Worm (Caenorhabditis elegans) whole organism, early embryonic: ENCODE data around the gene srm-4.

Source experiments
- B0310.2 ChIP-seq: sonication (generic microtip); optimal IDR thresholded peaks from 2 replicates; lab custom pipeline; 2016; ENCODE audit warnings: mild to moderate bottlenecking, missing genetic modification characterization, missing compliant biosample characterization
- F13C5.2 ChIP-seq: sonication (generic microtip); optimal IDR thresholded peaks from 2 replicates; lab custom pipeline; 2017; ENCODE audit warnings: mild to moderate bottlenecking, missing genetic modification characterization, inconsistent platforms, missing compliant biosample characterization
- aly-1 ChIP-seq: sonication (generic microtip); optimal IDR thresholded peaks from 2 replicates; lab custom pipeline; 2016; ENCODE audit warnings: missing genetic modification characterization, missing compliant biosample characterization
- ama-1 ChIP-seq: fragments of 150-350 bp; optimal IDR thresholded peaks from 2 replicates; lab custom pipeline; 2014
- ceh-13 ChIP-seq: fragments of 200-800 bp; sonication (Bioruptor generic); optimal IDR thresholded peaks from 2 replicates; lab custom pipeline; 2018; ENCODE audit warnings: mild to moderate bottlenecking, missing genetic modification characterization, missing compliant biosample characterization
- ceh-36 ChIP-seq: sonication (generic microtip); optimal IDR thresholded peaks from 2 replicates; lab custom pipeline; 2016; ENCODE audit warnings: missing genetic modification characterization, inconsistent platforms, missing compliant biosample characterization
- ets-7 ChIP-seq: sonication (generic microtip); optimal IDR thresholded peaks from 2 replicates; lab custom pipeline; 2016; ENCODE audit warnings: missing genotype, missing genetic modification characterization, missing compliant biosample characterization
- flt-1 ChIP-seq: fragments of 200-800 bp; sonication (Bioruptor generic); IDR thresholded peaks from 2 replicates; pipeline ENCODE4 v1.3.6; 2022; ENCODE audit warnings: missing genetic modification characterization, missing compliant biosample characterization
- hmbx-1 ChIP-seq: sonication (generic microtip); optimal IDR thresholded peaks from 2 replicates; lab custom pipeline; 2016; ENCODE audit warnings: mild to moderate bottlenecking, missing genetic modification characterization, missing compliant biosample characterization
- hmg-4 ChIP-seq: fragments of 200-800 bp; sonication (Bioruptor generic); optimal IDR thresholded peaks from 2 replicates; lab custom pipeline; 2018; ENCODE audit warnings: mild to moderate bottlenecking, missing genetic modification characterization, missing compliant biosample characterization
- hnd-1 ChIP-seq: sonication (generic microtip); optimal IDR thresholded peaks from 2 replicates; lab custom pipeline; 2016; ENCODE audit warnings: missing genetic modification characterization, missing compliant biosample characterization
- pes-1 ChIP-seq: fragments of 200-800 bp; sonication (Bioruptor generic); IDR thresholded peaks from 2 replicates; pipeline ENCODE4 v1.3.6; 2022; ENCODE audit warnings: missing genetic modification reagents, missing genetic modification characterization, missing compliant biosample characterization
- scrt-1 ChIP-seq: fragments of 200-800 bp; sonication (Bioruptor generic); IDR thresholded peaks from 2 replicates; pipeline ENCODE4 v1.3.6; 2022; ENCODE audit warnings: missing genetic modification characterization, missing compliant biosample characterization
- sea-1 ChIP-seq: fragments of 200-800 bp; sonication (Bioruptor generic); conservative IDR thresholded peaks from 2 replicates; pipeline ENCODE4 v1.3.6; 2022; ENCODE audit warnings: missing genetic modification characterization, missing compliant biosample characterization
- tbx-11 ChIP-seq: fragments of 200-800 bp; sonication (Bioruptor generic); IDR thresholded peaks from 2 replicates; pipeline ENCODE4 v1.3.6; 2022; ENCODE audit warnings: missing genetic modification characterization, missing compliant biosample characterization
- tbx-37 ChIP-seq: fragments of 200-800 bp; sonication (Bioruptor generic); conservative IDR thresholded peaks from 2 replicates; pipeline ENCODE4 v1.3.6; 2022; ENCODE audit warnings: missing genetic modification reagents, missing genetic modification characterization, missing compliant biosample characterization
- tra-4 ChIP-seq: sonication (generic microtip); optimal IDR thresholded peaks from 2 replicates; lab custom pipeline; 2017; ENCODE audit warnings: missing genetic modification characterization, missing compliant biosample characterization

The srm-4 gene

ce11 chrV:14333116-14333515 is at the start of gene srm-4:
Gene srm-4 (plus strand): TSS chrV:14333416.
- no peak for TF ChIP-seq B0310.2
- TF ChIP-seq ama-1 (lab: Kevin White, UChicago), result no peak
- TF ChIP-seq flt-1, result no peak
- no peak for TF ChIP-seq aly-1 (tag; lab: Kevin White, UChicago)
- no peak for TF ChIP-seq hmbx-1
- no peak for TF ChIP-seq tbx-11 (GFP tag; lab: Robert Waterston, UW)
- no peak for TF ChIP-seq scrt-1 (GFP tag; lab: Robert Waterston, UW)
- no peak for TF ChIP-seq F13C5.2
- TF ChIP-seq tbx-37, result no peak
- no peak for TF ChIP-seq ets-7 (tag; lab: Kevin White, UChicago)
- TF ChIP-seq sea-1 (GFP tag; lab: Robert Waterston, UW), result no peak

- TF ChIP-seq ama-1 (lab: Kevin White, UChicago) (no peak), B0310.2 (no peak), tbx-11 (GFP tag; lab: Robert Waterston, UW) (no peak), ceh-13 (GFP tag; lab: Kevin White, UChicago) (no peak), sea-1 (GFP tag; lab: Robert Waterston, UW) (no peak), tra-4 (tag; lab: Kevin White, UChicago) (no peak), flt-1 (no peak), tbx-37 (no peak), hmbx-1 (no peak)
Observed at ce11 chrV:14285803-14286202, 47.4 kb upstream of the srm-4 start, which contains the start of gene F40G12.11. Gene F40G12.11 (plus strand): TSS chrV:14286171.

ce11 chrV:14289363-14289762 is 43.9 kb upstream of the srm-4 start, which contains the start of gene F14D7.1:
Gene F14D7.1 (minus strand): TSS chrV:14289463.
- TF ChIP-seq pes-1 (GFP tag; lab: Robert Waterston, UW), result no peak
- TF ChIP-seq ama-1 (lab: Kevin White, UChicago), result no peak
- no peak for TF ChIP-seq flt-1
- no peak for TF ChIP-seq hmg-4 (GFP tag; lab: Kevin White, UChicago)
- TF ChIP-seq aly-1 (tag; lab: Kevin White, UChicago), result no peak
- TF ChIP-seq F13C5.2, result no peak

ce11 chrV:14290636-14291035 is 42.6 kb upstream of the srm-4 start, which contains the start of gene F14D7.18:
Gene F14D7.18 (minus strand): TSS chrV:14290736.
- TF ChIP-seq aly-1 (tag; lab: Kevin White, UChicago) (no peak), sea-1 (GFP tag; lab: Robert Waterston, UW) (no peak), tbx-37 (no peak), flt-1 (no peak), ets-7 (tag; lab: Kevin White, UChicago) (no peak), ceh-36 (no peak), B0310.2 (no peak), ceh-13 (GFP tag; lab: Kevin White, UChicago) (no peak), hmg-4 (GFP tag; lab: Kevin White, UChicago) (no peak), scrt-1 (GFP tag; lab: Robert Waterston, UW) (no peak), tra-4 (tag; lab: Kevin White, UChicago) (no peak), F13C5.2 (no peak), pes-1 (GFP tag; lab: Robert Waterston, UW) (no peak), hnd-1 (tag; lab: Kevin White, UChicago) (no peak), tbx-11 (GFP tag; lab: Robert Waterston, UW) (no peak), hmbx-1 (no peak)

- no peak for TF ChIP-seq ama-1 (lab: Kevin White, UChicago)
- TF ChIP-seq tbx-11 (GFP tag; lab: Robert Waterston, UW), result no peak
- no peak for TF ChIP-seq hnd-1 (tag; lab: Kevin White, UChicago)
- no peak for TF ChIP-seq F13C5.2
- TF ChIP-seq tbx-37, result no peak
- no peak for TF ChIP-seq sea-1 (GFP tag; lab: Robert Waterston, UW)
- no peak for TF ChIP-seq hmg-4 (GFP tag; lab: Kevin White, UChicago)
- TF ChIP-seq pes-1 (GFP tag; lab: Robert Waterston, UW), result no peak
Observed at ce11 chrV:14293667-14294194, 39.5 kb upstream of the srm-4 start, which contains the start of gene F14D7.2. Gene F14D7.2 (minus strand): TSS chrV:14293717.

- no peak for TF ChIP-seq tra-4 (tag; lab: Kevin White, UChicago)
Observed at ce11 chrV:14294396-14294795, 38.8 kb upstream of the srm-4 start, which contains the start of gene F14D7.9. Gene F14D7.9 (plus strand): TSS chrV:14294696.

- no peak for TF ChIP-seq aly-1 (tag; lab: Kevin White, UChicago)
- TF ChIP-seq tra-4 (tag; lab: Kevin White, UChicago), result no peak
- TF ChIP-seq ets-7 (tag; lab: Kevin White, UChicago), result no peak
- no peak for TF ChIP-seq B0310.2
- no peak for TF ChIP-seq sea-1 (GFP tag; lab: Robert Waterston, UW)
- no peak for TF ChIP-seq hnd-1 (tag; lab: Kevin White, UChicago)
- TF ChIP-seq pes-1 (GFP tag; lab: Robert Waterston, UW), result no peak
- no peak for TF ChIP-seq ceh-36
- TF ChIP-seq tbx-37, result no peak
- no peak for TF ChIP-seq tbx-11 (GFP tag; lab: Robert Waterston, UW)
- no peak for TF ChIP-seq hmbx-1
- no peak for TF ChIP-seq F13C5.2
- TF ChIP-seq flt-1, result no peak
Observed at ce11 chrV:14296499-14296898, 36.7 kb upstream of the srm-4 start, which contains the start of gene F14D7.3. Gene F14D7.3 (plus strand): TSS chrV:14296799.

ce11 chrV:14299569-14300064 is 33.6 kb upstream of the srm-4 start, which contains the start of the genes spig-3 and F14D7.12:
Gene spig-3 (minus strand): TSS chrV:14299669.
Gene F14D7.12 (plus strand): TSS chrV:14300014.
- TF ChIP-seq pes-1 (GFP tag; lab: Robert Waterston, UW) (no peak), tbx-11 (GFP tag; lab: Robert Waterston, UW) (no peak), hmbx-1 (no peak), tbx-37 (no peak), F13C5.2 (no peak), ceh-36 (no peak), hnd-1 (tag; lab: Kevin White, UChicago) (no peak), ceh-13 (GFP tag; lab: Kevin White, UChicago) (no peak), scrt-1 (GFP tag; lab: Robert Waterston, UW) (no peak), sea-1 (GFP tag; lab: Robert Waterston, UW) (no peak), flt-1 (no peak), ets-7 (tag; lab: Kevin White, UChicago) (no peak), hmg-4 (GFP tag; lab: Kevin White, UChicago) (no peak)
